Fruit fly (Drosophila melanogaster) whole organism, embryonic: ENCODE results near the gene Elp5.

ENCODE experiments used
- C15 ChIP-seq: fragments of 200-800 bp; sonication (Bioruptor generic); IDR thresholded peaks from 3 replicates; pipeline ENCODE4 v1.3.6; 2022; ENCODE audit warnings: missing biosample characterization, missing genetic modification characterization
- CG10209 ChIP-seq: fragments of 200-800 bp; sonication (Bioruptor generic); optimal IDR thresholded peaks from 3 replicates; lab custom pipeline; 2017; ENCODE audit warnings: missing biosample characterization, mild to moderate bottlenecking, missing genetic modification characterization, missing genetic modification reagents
- CG10431 ChIP-seq: fragments of 200-800 bp; sonication (Bioruptor generic); optimal IDR thresholded peaks from 3 replicates; lab custom pipeline; 2018; ENCODE audit warnings: missing biosample characterization, mild to moderate bottlenecking, missing genetic modification characterization
- CG14667 ChIP-seq: fragments of 200-800 bp; sonication (Bioruptor generic); IDR thresholded peaks from 2 replicates; pipeline ENCODE4 v1.3.6; 2022; ENCODE audit warnings: missing biosample characterization, missing genetic modification characterization
- CG14710 ChIP-seq: fragments of 200-800 bp; sonication (Bioruptor generic); optimal IDR thresholded peaks from 3 replicates; lab custom pipeline; 2019; ENCODE audit warnings: missing biosample characterization, mild to moderate bottlenecking, missing genetic modification characterization, moderate library complexity
- CG15601 ChIP-seq: fragments of 200-800 bp; sonication (Bioruptor generic); optimal IDR thresholded peaks from 3 replicates; lab custom pipeline; 2019; ENCODE audit warnings: missing biosample characterization, mild to moderate bottlenecking, missing genetic modification characterization, moderate library complexity
- CG16779 ChIP-seq: fragments of 200-800 bp; sonication (Bioruptor generic); IDR thresholded peaks from 2 replicates; pipeline ENCODE4 v1.3.6; 2022; ENCODE audit warnings: missing biosample characterization, missing genetic modification characterization
- CG17361 ChIP-seq: fragments of 200-800 bp; sonication (Bioruptor generic); IDR thresholded peaks from 3 replicates; pipeline ENCODE4 v1.3.6; 2022; ENCODE audit warnings: missing biosample characterization, missing genetic modification characterization
- CG17385 ChIP-seq: fragments of 200-800 bp; sonication (Bioruptor generic); optimal IDR thresholded peaks from 3 replicates; lab custom pipeline; 2018; ENCODE audit warnings: missing biosample characterization, mild to moderate bottlenecking, missing genetic modification characterization
- CG17912 ChIP-seq: fragments of 200-800 bp; sonication (Bioruptor generic); optimal IDR thresholded peaks from 2 replicates; lab custom pipeline; 2018; ENCODE audit warnings: missing biosample characterization, mild to moderate bottlenecking, missing genetic modification characterization
- CG31224 ChIP-seq: fragments of 200-800 bp; sonication (Bioruptor generic); IDR thresholded peaks from 2 replicates; pipeline ENCODE4 v1.3.6; 2022; ENCODE audit warnings: missing biosample characterization, missing genetic modification characterization
- CG31441 ChIP-seq: fragments of 200-800 bp; sonication (Bioruptor generic); IDR thresholded peaks from 2 replicates; pipeline ENCODE4 v1.3.6; 2022; ENCODE audit warnings: missing biosample characterization, missing genetic modification characterization
- CG3163 ChIP-seq: fragments of 200-800 bp; sonication (Bioruptor generic); optimal IDR thresholded peaks from 3 replicates; lab custom pipeline; 2016; ENCODE audit warnings: missing biosample characterization, missing genetic modification characterization
- CG33557 ChIP-seq: fragments of 200-800 bp; sonication (Bioruptor generic); optimal IDR thresholded peaks from 2 replicates; lab custom pipeline; 2019; ENCODE audit warnings: missing biosample characterization, mild to moderate bottlenecking, missing genetic modification characterization, moderate library complexity
- CG4282 ChIP-seq: fragments of 200-800 bp; sonication (Bioruptor generic); optimal IDR thresholded peaks from 2 replicates; lab custom pipeline; 2016; ENCODE audit warnings: missing biosample characterization, missing genetic modification characterization
- CG4328 ChIP-seq: fragments of 200-800 bp; sonication (Bioruptor generic); optimal IDR thresholded peaks from 3 replicates; lab custom pipeline; 2017; ENCODE audit warnings: missing biosample characterization, missing genetic modification reagents, missing genetic modification characterization
- CG5953 ChIP-seq: fragments of 200-800 bp; sonication (Bioruptor generic); IDR thresholded peaks from 2 replicates; pipeline ENCODE4 v1.3.6; 2022; ENCODE audit warnings: missing biosample characterization, missing genetic modification characterization
- CG6272 ChIP-seq: fragments of 200-800 bp; sonication (Bioruptor generic); IDR thresholded peaks from 2 replicates; pipeline ENCODE4 v1.3.6; 2022; ENCODE audit warnings: missing biosample characterization, missing genetic modification characterization
- CG7372 ChIP-seq: fragments of 200-800 bp; sonication (Bioruptor generic); IDR thresholded peaks from 2 replicates; pipeline ENCODE4 v1.3.6; 2022; ENCODE audit warnings: missing biosample characterization, missing genetic modification characterization
- CG8478 ChIP-seq: fragments of >200 bp; optimal IDR thresholded peaks from 2 replicates; lab custom pipeline; 2018
- CG9215 ChIP-seq: fragments of 200-800 bp; sonication (Bioruptor generic); IDR thresholded peaks from 2 replicates; pipeline ENCODE4 v1.3.6; 2022; ENCODE audit warnings: missing biosample characterization, missing genetic modification characterization
- CG9797 ChIP-seq: fragments of 200-800 bp; sonication (Bioruptor generic); optimal IDR thresholded peaks from 3 replicates; lab custom pipeline; 2018; ENCODE audit warnings: missing biosample characterization, mild to moderate bottlenecking, missing genetic modification characterization
- CG9932 ChIP-seq: fragments of 200-800 bp; sonication (Bioruptor generic); IDR thresholded peaks from 2 replicates; pipeline ENCODE4 v1.3.6; 2022; ENCODE audit warnings: missing biosample characterization, missing genetic modification characterization
- CHES-1-like ChIP-seq: fragments of 200-800 bp; sonication (Bioruptor generic); optimal IDR thresholded peaks from 2 replicates; lab custom pipeline; 2016; ENCODE audit warnings: missing biosample characterization, missing genetic modification characterization
- CrebB ChIP-seq: fragments of 200-800 bp; sonication (Bioruptor generic); optimal IDR thresholded peaks from 3 replicates; lab custom pipeline; 2018; ENCODE audit warnings: missing biosample characterization, mild to moderate bottlenecking, missing genetic modification characterization
- D19A ChIP-seq: fragments of 200-800 bp; optimal IDR thresholded peaks from 3 replicates; lab custom pipeline; 2019; ENCODE audit warnings: missing biosample characterization, mild to moderate bottlenecking, missing genetic modification characterization, moderate library complexity
- Dbx ChIP-seq: fragments of 200-800 bp; sonication (Bioruptor generic); IDR thresholded peaks from 3 replicates; pipeline ENCODE4 v1.3.6; 2022; ENCODE audit warnings: missing biosample characterization, missing genetic modification characterization
- E2f2 ChIP-seq: fragments of 200-800 bp; sonication (Bioruptor generic); IDR thresholded peaks from 2 replicates; pipeline ENCODE4 v1.3.6; 2022; ENCODE audit warnings: missing biosample characterization, missing genetic modification characterization
- Fer2 ChIP-seq: fragments of 200-800 bp; sonication (Bioruptor generic); optimal IDR thresholded peaks from 2 replicates; lab custom pipeline; 2018; ENCODE audit warnings: missing biosample characterization, mild to moderate bottlenecking, missing genetic modification characterization, moderate library complexity
- GATAe ChIP-seq: fragments of 200-800 bp; sonication (Bioruptor generic); conservative IDR thresholded peaks from 2 replicates; pipeline ENCODE4 v1.3.6; 2022; ENCODE audit warnings: missing biosample characterization, missing genetic modification characterization
- Hey ChIP-seq: fragments of 200-800 bp; sonication (Bioruptor generic); optimal IDR thresholded peaks from 3 replicates; lab custom pipeline; 2018; ENCODE audit warnings: missing biosample characterization, mild to moderate bottlenecking, missing genetic modification characterization
- Mes4 ChIP-seq: fragments of 200-800 bp; sonication (Bioruptor generic); optimal IDR thresholded peaks from 2 replicates; lab custom pipeline; 2016; ENCODE audit warnings: missing biosample characterization, missing genetic modification characterization
- Nf-YA ChIP-seq: fragments of 200-800 bp; sonication (Bioruptor generic); IDR thresholded peaks from 2 replicates; pipeline ENCODE4 v1.3.6; 2022; ENCODE audit warnings: missing biosample characterization, missing genetic modification characterization
- Sin3A ChIP-seq: fragments of >200 bp; optimal IDR thresholded peaks from 2 replicates; lab custom pipeline; 2018
- ara ChIP-seq: fragments of 200-800 bp; sonication (Bioruptor generic); IDR thresholded peaks from 2 replicates; pipeline ENCODE4 v1.3.6; 2022; ENCODE audit warnings: missing biosample characterization, missing genetic modification characterization
- bigmax ChIP-seq: fragments of 200-800 bp; sonication (Bioruptor generic); optimal IDR thresholded peaks from 2 replicates; lab custom pipeline; 2018; ENCODE audit warnings: missing biosample characterization, mild to moderate bottlenecking, missing genetic modification characterization
- bsh ChIP-seq, 2 experiments: fragments of 200-800 bp; sonication (Bioruptor generic); optimal IDR thresholded peaks; 2 replicates each; lab custom pipeline; 2017 to 2018; ENCODE audit warnings: mild to moderate bottlenecking in 2 of 2, missing biosample characterization in 2 of 2, missing genetic modification characterization in 2 of 2, moderate library complexity in 1 of 2
- cato ChIP-seq: fragments of 200-800 bp; sonication (Bioruptor generic); optimal IDR thresholded peaks from 2 replicates; lab custom pipeline; 2016; ENCODE audit warnings: missing biosample characterization, missing genetic modification characterization, borderline replicate concordance
- chif ChIP-seq, 2 experiments: fragments of 200-800 bp; sonication (Bioruptor generic); optimal IDR thresholded peaks; 3 replicates each; lab custom pipeline; 2016; ENCODE audit warnings: missing biosample characterization in 2 of 2, missing genetic modification characterization in 2 of 2
- chinmo ChIP-seq: fragments of 200-800 bp; sonication (Bioruptor generic); IDR thresholded peaks from 4 replicates; pipeline ENCODE4 v1.3.6; 2022; ENCODE audit warnings: missing biosample characterization, missing genetic modification characterization; ENCODE audit not compliant: partially characterized antibody
- fru ChIP-seq: fragments of >200 bp; optimal IDR thresholded peaks from 2 replicates; lab custom pipeline; 2017
- gcm2 ChIP-seq: fragments of 200-800 bp; sonication (Bioruptor generic); optimal IDR thresholded peaks from 2 replicates; lab custom pipeline; 2016; ENCODE audit warnings: missing biosample characterization, missing genetic modification characterization
- ham ChIP-seq: fragments of 200-800 bp; sonication (Bioruptor generic); IDR thresholded peaks from 2 replicates; pipeline ENCODE4 v1.3.6; 2022; ENCODE audit warnings: missing biosample characterization, missing genetic modification characterization
- kay ChIP-seq: fragments of 200-800 bp; sonication (Bioruptor generic); optimal IDR thresholded peaks from 2 replicates; lab custom pipeline; 2016; ENCODE audit warnings: missing biosample characterization, missing genetic modification characterization
- ken ChIP-seq: fragments of 200-800 bp; sonication (Bioruptor generic); IDR thresholded peaks from 3 replicates; pipeline ENCODE4 v1.3.6; 2022; ENCODE audit warnings: missing biosample characterization, missing genetic modification characterization
- lola ChIP-seq, 3 experiments: fragments of >200 bp in 2 of 3; fragments of 200-800 bp in 1 of 3; sonication (Bioruptor generic) in 1 of 3; optimal IDR thresholded peaks; 2 replicates each; lab custom pipeline; 2017 to 2019; ENCODE audit warnings: missing biosample characterization in 3 of 3, missing genetic modification characterization in 3 of 3, mild to moderate bottlenecking in 1 of 3, moderate library complexity in 1 of 3
- odd ChIP-seq: fragments of 200-800 bp; sonication (Bioruptor generic); optimal IDR thresholded peaks from 2 replicates; lab custom pipeline; 2017; ENCODE audit warnings: missing biosample characterization, mild to moderate bottlenecking, missing genetic modification characterization
- pros ChIP-seq: fragments of 200-800 bp; sonication (Bioruptor generic); optimal IDR thresholded peaks from 3 replicates; lab custom pipeline; 2019; ENCODE audit warnings: missing biosample characterization, mild to moderate bottlenecking, missing genetic modification characterization, moderate library complexity
- tin ChIP-seq: fragments of 200-800 bp; sonication (Bioruptor generic); optimal IDR thresholded peaks from 3 replicates; lab custom pipeline; 2016; ENCODE audit warnings: missing biosample characterization, missing genetic modification characterization
- trh ChIP-seq: fragments of 200-800 bp; sonication (Bioruptor generic); optimal IDR thresholded peaks from 2 replicates; lab custom pipeline; 2016; ENCODE audit warnings: missing biosample characterization, missing genetic modification characterization
- ttk ChIP-seq: fragments of 200-800 bp; sonication (Bioruptor generic); IDR thresholded peaks from 2 replicates; pipeline ENCODE4 v2.1.2; 2022; ENCODE audit warnings: missing biosample characterization, missing genetic modification characterization
- z ChIP-seq: fragments of 200-800 bp; sonication (Bioruptor generic); IDR thresholded peaks from 3 replicates; pipeline ENCODE4 v1.3.6; 2022; ENCODE audit warnings: missing biosample characterization, missing genetic modification characterization

Gene Elp5

dm6 chr3L:2262515-2262944, 5.3 kb downstream of the Elp5 start, which contains the start of the genes oxt and CG13807 (continued):
- TF ChIP-seq CG5953 (GFP tag; lab: Robert Waterston, UW) (peak; percentile 69), Nf-YA (peak; percentile 81), CG31441 (peak; percentile 100), bigmax (GFP tag; lab: Kevin White, UChicago) (no peak), ara (peak; percentile 89), CG17361 (peak; percentile 93), bsh (GFP tag; optimal IDR thresholded peaks at IDR 0.05; lab: Kevin White, UChicago) (peak in 1 of 2 experiments; percentile 89), CG6272 (GFP tag; lab: Robert Waterston, UW) (peak; percentile 86), CG9797 (GFP tag; lab: Kevin White, UChicago) (peak; percentile 74), CG14710 (tag; lab: Kevin White, UChicago) (peak; percentile 89), odd (GFP tag; lab: Kevin White, UChicago) (no peak), CG9932 (GFP tag; lab: Robert Waterston, UW) (peak; percentile 92), CG15601 (peak; percentile 84), z (GFP tag; lab: Robert Waterston, UW) (no peak), Mes4 (GFP tag; lab: Kevin White, UChicago) (no peak), ken (GFP tag; lab: Robert Waterston, UW) (peak; percentile 92), lola (GFP tag; optimal IDR thresholded peaks at IDR 0.05; lab: Kevin White, UChicago) (peak in 1 of 3 experiments; percentile 87), CG9215 (GFP tag; lab: Robert Waterston, UW) (peak; percentile 78), fru (lab: Kevin White, UChicago) (no peak), Fer2 (peak; percentile 85), gcm2 (GFP tag; lab: Kevin White, UChicago) (peak; percentile 60), pros (no peak), Hey (peak; percentile 44), CG17385 (peak; percentile 78), CG8478 (no peak), cato (GFP tag; lab: Kevin White, UChicago) (peak; percentile 79), trh (GFP tag; lab: Kevin White, UChicago) (peak; percentile 76), CG10431 (peak; percentile 70), chinmo (GFP tag; lab: Robert Waterston, UW) (no peak), CG4328 (GFP tag; lab: Kevin White, UChicago) (peak; percentile 76), CG17912 (GFP tag; lab: Kevin White, UChicago) (peak; percentile 84), CG16779 (peak; percentile 77), kay (GFP tag; lab: Kevin White, UChicago) (peak; percentile 72), C15 (GFP tag; lab: Robert Waterston, UW) (peak; percentile 74; the same call in 2 of the 3 replicates), tin (GFP tag; lab: Kevin White, UChicago) (peak; percentile 83), CG10209 (GFP tag; lab: Kevin White, UChicago) (peak; percentile 87), GATAe (GFP tag; lab: Robert Waterston, UW) (no peak; the same call in 1 of the 2 replicates), E2f2 (peak; percentile 70), Sin3A (peak; percentile 68), CHES-1-like (GFP tag; lab: Kevin White, UChicago) (no peak), Dbx (GFP tag; lab: Robert Waterston, UW) (peak; percentile 82), chif (GFP tag; optimal IDR thresholded peaks at IDR 0.05; lab: Kevin White, UChicago) (peak; percentile 51 to 66), CG33557 (GFP tag; lab: Kevin White, UChicago) (peak; percentile 80), ham (peak; percentile 53; the same call in 1 of the 2 replicates), CrebB (peak; percentile 64), D19A (tag; lab: Kevin White, UChicago) (no peak), ttk (GFP tag; lab: Robert Waterston, UW) (peak; percentile 82), CG14667 (GFP tag; lab: Robert Waterston, UW) (peak; percentile 81), CG31224 (GFP tag; lab: Robert Waterston, UW) (peak; percentile 77), CG7372 (GFP tag; lab: Robert Waterston, UW) (peak; percentile 88), CG3163 (GFP tag; lab: Kevin White, UChicago) (no peak), CG4282 (no peak)
